Worm (Caenorhabditis elegans) whole organism, mixed stage, embryonic: Measurements from ENCODE around the gene srsx-28.

Experiments used
- sem-2 ChIP-seq: fragments of 200-800 bp; sonication (Bioruptor generic); optimal IDR thresholded peaks from 2 replicates; lab custom pipeline; 2018; ENCODE audit warnings: mild to moderate bottlenecking, missing genetic modification characterization, missing compliant biosample characterization
- unc-39 ChIP-seq: fragments of 150-350 bp; optimal IDR thresholded peaks from 2 replicates; lab custom pipeline; 2014; ENCODE audit warnings: missing biosample characterization, missing genetic modification characterization
- unc-62 ChIP-seq: fragments of 150-350 bp; optimal IDR thresholded peaks from 2 replicates; lab custom pipeline; 2014; ENCODE audit warnings: missing biosample characterization, missing genetic modification reagents, missing genetic modification characterization

ce11 chrV:10114329-10114728 lies 38.0 kb upstream of the srsx-28 start, which contains the start of gene cht-5:
- no peak for TF ChIP-seq unc-62 (GFP tag; lab: Kevin White, UChicago)
- no peak for TF ChIP-seq sem-2
- no peak for TF ChIP-seq unc-39 (tag; lab: Kevin White, UChicago)
